Fruit fly (Drosophila melanogaster) whole organism, wandering third instar larva: ENCODE measurements around the gene CG45489.
"Not testable (repeated sequence)": the region's sequence is repeated elsewhere in the genome, so short reads cannot be mapped to it uniquely, and the experiment has no call there.

Source experiments
- Abd-B ChIP-seq: fragments of >200 bp; optimal IDR thresholded peaks from 2 replicates; lab custom pipeline; 2017; ENCODE audit warnings: missing biosample characterization, missing genetic modification characterization
- CG32264 ChIP-seq: fragments of 200-800 bp; sonication (Bioruptor generic); optimal IDR thresholded peaks from 2 replicates; lab custom pipeline; 2016; ENCODE audit warnings: missing biosample characterization, missing genetic modification characterization
- CG9705 ChIP-seq: fragments of 200-800 bp; sonication (Bioruptor generic); optimal IDR thresholded peaks from 2 replicates; lab custom pipeline; 2018; ENCODE audit warnings: missing biosample characterization, mild to moderate bottlenecking, missing genetic modification characterization
- CrebA ChIP-seq: fragments of 200-800 bp; sonication (Bioruptor generic); optimal IDR thresholded peaks from 2 replicates; lab custom pipeline; 2016; ENCODE audit warnings: missing biosample characterization, mild to moderate bottlenecking, missing genetic modification characterization, borderline replicate concordance
- Dfd ChIP-seq: fragments of >200 bp; optimal IDR thresholded peaks from 2 replicates; lab custom pipeline; 2017; ENCODE audit warnings: missing biosample characterization, missing genetic modification characterization
- Dif ChIP-seq: fragments of 200-275, 200-300 bp; sonication (Bioruptor generic); optimal IDR thresholded peaks from 2 replicates; lab custom pipeline; 2018; ENCODE audit warnings: missing biosample characterization, missing genetic modification characterization; ENCODE audit not compliant: partially characterized antibody
- GATAd ChIP-seq: sonication (Bioruptor generic); optimal IDR thresholded peaks from 2 replicates; lab custom pipeline; 2016; ENCODE audit warnings: missing biosample characterization, missing genetic modification characterization
- HLH106 ChIP-seq: fragments of 200-800 bp; optimal IDR thresholded peaks from 3 replicates; lab custom pipeline; 2019; ENCODE audit warnings: missing biosample characterization, mild to moderate bottlenecking, missing genetic modification characterization, moderate library complexity
- Hnf4 ChIP-seq: fragments of 200-800 bp; sonication (Bioruptor generic); optimal IDR thresholded peaks from 2 replicates; lab custom pipeline; 2016; ENCODE audit warnings: missing biosample characterization, mild to moderate bottlenecking, missing genetic modification characterization
- Hr78 ChIP-seq: fragments of >200 bp; optimal IDR thresholded peaks from 2 replicates; lab custom pipeline; 2017; ENCODE audit warnings: missing biosample characterization, missing genetic modification characterization
- Hr83 ChIP-seq: fragments of 200-300 bp; sonication (Bioruptor generic); optimal IDR thresholded peaks from 2 replicates; lab custom pipeline; 2016; ENCODE audit warnings: missing biosample characterization, mild to moderate bottlenecking, missing genetic modification characterization, moderate library complexity; ENCODE audit not compliant: poor library complexity, severe bottlenecking
- Jra ChIP-seq: sonication (Bioruptor generic); optimal IDR thresholded peaks from 2 replicates; lab custom pipeline; 2016; ENCODE audit warnings: missing biosample characterization, missing genetic modification characterization
- Mio ChIP-seq: sonication (Bioruptor generic); optimal IDR thresholded peaks from 2 replicates; lab custom pipeline; 2016; ENCODE audit warnings: missing biosample characterization, missing genetic modification characterization
- Myc ChIP-seq: fragments of >200 bp; optimal IDR thresholded peaks from 2 replicates; lab custom pipeline; 2017
- N ChIP-seq: fragments of >200 bp; optimal IDR thresholded peaks from 2 replicates; lab custom pipeline; 2018; ENCODE audit warnings: missing biosample characterization, missing external identifiers, missing genetic modification characterization
- OdsH ChIP-seq: fragments of 200-800 bp; sonication (Bioruptor generic); optimal IDR thresholded peaks from 2 replicates; lab custom pipeline; 2016; ENCODE audit warnings: missing biosample characterization, mild to moderate bottlenecking, missing genetic modification characterization
- Rel ChIP-seq, 2 experiments: fragments of 200-800 bp; sonication (Bioruptor generic) in 1 of 2; optimal IDR thresholded peaks; 2 replicates in 1 of 2; 3 replicates in 1 of 2; lab custom pipeline; 2016 to 2019; ENCODE audit warnings: mild to moderate bottlenecking in 2 of 2, missing biosample characterization in 2 of 2, missing genetic modification characterization in 2 of 2, moderate library complexity in 1 of 2
- Sp1 ChIP-seq: fragments of 200-800 bp; sonication (Bioruptor generic); optimal IDR thresholded peaks from 3 replicates; lab custom pipeline; 2019; ENCODE audit warnings: missing biosample characterization, mild to moderate bottlenecking, missing genetic modification characterization, moderate library complexity
- Vsx2 ChIP-seq: fragments of 200-300, 225-300 bp; sonication (Bioruptor generic); optimal IDR thresholded peaks from 2 replicates; lab custom pipeline; 2018; ENCODE audit warnings: missing biosample characterization, missing genetic modification characterization; ENCODE audit not compliant: partially characterized antibody
- br ChIP-seq: fragments of 200-800 bp; sonication (Bioruptor generic); optimal IDR thresholded peaks from 2 replicates; lab custom pipeline; 2016; ENCODE audit warnings: missing biosample characterization, missing genetic modification characterization
- brk ChIP-seq: fragments of 200-800 bp; sonication (Bioruptor generic); optimal IDR thresholded peaks from 2 replicates; lab custom pipeline; 2016; ENCODE audit warnings: missing biosample characterization, mild to moderate bottlenecking, missing genetic modification characterization
- dl ChIP-seq, 2 experiments: fragments of 175-275, 200-275 bp in 1 of 2; fragments of 200-275 bp in 1 of 2; sonication (Bioruptor generic); optimal IDR thresholded peaks; lab custom pipeline; 2018; ENCODE audit warnings: mild to moderate bottlenecking in 2 of 2, missing biosample characterization in 2 of 2, missing genetic modification characterization in 2 of 2, moderate library complexity in 2 of 2; ENCODE audit not compliant: partially characterized antibody in 2 of 2, insufficient read depth in 1 of 2
- dmrt93B ChIP-seq: fragments of 200-800 bp; sonication (Bioruptor generic); optimal IDR thresholded peaks from 2 replicates; lab custom pipeline; 2018; ENCODE audit warnings: missing biosample characterization, mild to moderate bottlenecking, missing genetic modification characterization
- dsf ChIP-seq: sonication (Bioruptor generic); optimal IDR thresholded peaks from 2 replicates; lab custom pipeline; 2016; ENCODE audit warnings: missing biosample characterization, missing genetic modification characterization, borderline replicate concordance
- ey ChIP-seq: fragments of 200-800 bp; sonication (Bioruptor generic); optimal IDR thresholded peaks from 2 replicates; lab custom pipeline; 2016; ENCODE audit warnings: missing biosample characterization, missing genetic modification characterization
- foxo ChIP-seq, 2 experiments: fragments of 200-800 bp; sonication (Bioruptor generic); optimal IDR thresholded peaks; 2 replicates in 1 of 2; 3 replicates in 1 of 2; lab custom pipeline; 2016 to 2017; ENCODE audit warnings: missing biosample characterization in 2 of 2, missing genetic modification characterization in 2 of 2
- fru ChIP-seq: fragments of 200-800 bp; sonication (Bioruptor generic); optimal IDR thresholded peaks from 3 replicates; lab custom pipeline; 2016; ENCODE audit warnings: missing biosample characterization, mild to moderate bottlenecking, missing genetic modification characterization
- h ChIP-seq: fragments of 200-800 bp; sonication (Bioruptor generic); optimal IDR thresholded peaks from 3 replicates; lab custom pipeline; 2016; ENCODE audit warnings: missing biosample characterization, mild to moderate bottlenecking, missing genetic modification characterization
- jim ChIP-seq: fragments of 175-275, 200-325 bp; sonication (Bioruptor generic); optimal IDR thresholded peaks from 2 replicates; lab custom pipeline; 2016; ENCODE audit warnings: missing biosample characterization, mild to moderate bottlenecking, missing genetic modification characterization
- lola ChIP-seq: fragments of >200 bp; optimal IDR thresholded peaks from 2 replicates; lab custom pipeline; 2017; ENCODE audit warnings: missing biosample characterization, missing genetic modification characterization
- pan ChIP-seq: fragments of >200 bp; optimal IDR thresholded peaks from 2 replicates; lab custom pipeline; 2017
- psq ChIP-seq: fragments of 200-800 bp; sonication (Bioruptor generic); optimal IDR thresholded peaks from 3 replicates; lab custom pipeline; 2017; ENCODE audit warnings: missing biosample characterization, mild to moderate bottlenecking, missing genetic modification characterization, moderate library complexity
- rgr ChIP-seq: fragments of 200-800 bp; sonication (Bioruptor generic); optimal IDR thresholded peaks from 3 replicates; lab custom pipeline; 2016; ENCODE audit warnings: missing biosample characterization, mild to moderate bottlenecking, missing genetic modification characterization
- sage ChIP-seq: fragments of 200-800 bp; sonication (Bioruptor generic); optimal IDR thresholded peaks from 2 replicates; lab custom pipeline; 2016; ENCODE audit warnings: missing biosample characterization, mild to moderate bottlenecking, missing genetic modification characterization
- sv ChIP-seq: fragments of 200-800 bp; sonication (Bioruptor generic); optimal IDR thresholded peaks from 3 replicates; lab custom pipeline; 2016; ENCODE audit warnings: missing biosample characterization, missing genetic modification characterization
- tai ChIP-seq: sonication (Bioruptor generic); optimal IDR thresholded peaks from 2 replicates; lab custom pipeline; 2016; ENCODE audit warnings: missing biosample characterization, missing genetic modification characterization
- usp ChIP-seq: fragments of >200 bp; optimal IDR thresholded peaks from 2 replicates; lab custom pipeline; 2017; ENCODE audit warnings: missing biosample characterization, missing genetic modification characterization
- woc ChIP-seq: sonication (Bioruptor generic); optimal IDR thresholded peaks from 2 replicates; lab custom pipeline; 2016; ENCODE audit warnings: missing biosample characterization, mild to moderate bottlenecking, missing genetic modification characterization

CG45489 gene

DNA sequence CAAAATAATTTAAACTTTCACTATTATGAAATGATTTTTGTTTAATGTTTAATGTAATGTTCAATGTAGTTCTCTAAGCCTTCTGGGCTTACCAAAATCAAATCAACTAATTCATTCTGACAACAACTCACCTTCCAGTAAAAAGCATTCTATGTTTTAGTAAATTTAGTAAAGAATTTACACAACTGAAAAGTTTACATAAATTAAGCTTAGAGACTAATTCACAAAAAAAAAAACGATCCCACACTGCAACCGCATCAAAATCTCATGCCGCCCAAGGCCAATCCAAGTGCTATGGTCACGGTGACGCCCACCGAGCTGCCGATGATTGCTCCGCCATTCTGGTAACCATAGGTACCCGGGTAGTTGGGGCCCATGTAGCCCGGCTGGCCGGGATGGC, at the start of gene CG45489:
TSS of gene CG45489 (minus strand) at position 101 of the 400 bp plus-strand sequence.
- TF ChIP-seq Dfd (GFP tag; lab: Kevin White, UChicago); Jra (GFP tag; lab: Kevin White, UChicago); pan (lab: Kevin White, UChicago): not testable (repeated sequence)

DNA sequence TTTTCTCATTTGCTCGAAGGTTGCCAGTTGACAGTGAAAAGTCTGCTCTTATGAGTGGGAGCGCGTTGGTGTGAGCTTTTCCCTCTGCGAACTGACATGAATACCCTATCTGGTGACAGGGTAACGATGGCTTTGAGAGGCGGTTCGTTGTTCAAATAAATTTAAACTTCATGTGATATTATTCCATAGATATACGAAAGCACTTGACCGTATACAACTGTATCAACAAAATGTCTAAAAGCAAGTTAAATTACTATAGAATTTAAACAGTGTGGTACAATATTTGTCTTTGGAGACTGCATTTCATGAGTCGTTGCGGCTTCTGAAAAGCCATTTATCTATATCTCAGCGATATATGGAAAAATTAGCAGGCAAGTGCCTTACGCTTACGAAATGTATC, 35.2 kb upstream of the CG45489 start:
- TF ChIP-seq N: no peak
- TF ChIP-seq brk (GFP tag; lab: Kevin White, UChicago): no peak
- peak; percentile 29 for TF ChIP-seq rgr (GFP tag; lab: Kevin White, UChicago)
- no peak for TF ChIP-seq dmrt93B
- TF ChIP-seq lola (GFP tag; lab: Kevin White, UChicago): no peak
- TF ChIP-seq CG9705 (GFP tag; lab: Kevin White, UChicago): no peak
- TF ChIP-seq CG32264 (GFP tag; lab: Kevin White, UChicago): no peak
- no peak for TF ChIP-seq Dfd (GFP tag; lab: Kevin White, UChicago)
- no peak for TF ChIP-seq Rel (GFP tag; optimal IDR thresholded peaks at IDR 0.05; lab: Kevin White, UChicago)
- TF ChIP-seq Rel (tag; optimal IDR thresholded peaks at IDR 0.05; lab: Kevin White, UChicago): no peak
- no peak for TF ChIP-seq pan (lab: Kevin White, UChicago)
- peak; percentile 18 for TF ChIP-seq tai (GFP tag; lab: Kevin White, UChicago)
- no peak for TF ChIP-seq sv
- peak; percentile 21 for TF ChIP-seq Hnf4 (GFP tag; lab: Kevin White, UChicago)
- no peak for TF ChIP-seq Myc
- no peak for TF ChIP-seq Dif (GFP tag; lab: Kevin White, UChicago)
- TF ChIP-seq Sp1 (GFP tag; lab: Kevin White, UChicago): peak; percentile 31
- no peak for TF ChIP-seq CrebA (GFP tag; lab: Kevin White, UChicago)
- TF ChIP-seq ey (GFP tag; lab: Kevin White, UChicago): peak; percentile 57
- TF ChIP-seq woc: no peak
- TF ChIP-seq Mio (GFP tag; lab: Kevin White, UChicago): no peak
- TF ChIP-seq OdsH: peak; percentile 40
- TF ChIP-seq fru (GFP tag; lab: Kevin White, UChicago): peak; percentile 49
- no peak for TF ChIP-seq sage (GFP tag; lab: Kevin White, UChicago)
- TF ChIP-seq Abd-B (GFP tag; lab: Kevin White, UChicago): no peak
- peak; percentile 32 for TF ChIP-seq HLH106 (tag; lab: Kevin White, UChicago)
- no peak for TF ChIP-seq Vsx2
- no peak for TF ChIP-seq Hr83 (GFP tag; lab: Kevin White, UChicago)
- no peak for TF ChIP-seq dl (GFP tag; optimal IDR thresholded peaks at IDR 0.05; lab: Kevin White, UChicago; ENCODE audit: insufficient read depth in 1 of 2, partially characterized antibody in 2 of 2)
- peak; percentile 33 for TF ChIP-seq h (GFP tag; lab: Kevin White, UChicago)
- no peak for TF ChIP-seq dsf (GFP tag; lab: Kevin White, UChicago)
- no peak for TF ChIP-seq Jra (GFP tag; lab: Kevin White, UChicago)
- TF ChIP-seq foxo (GFP tag; optimal IDR thresholded peaks at IDR 0.05; lab: Kevin White, UChicago): peak in 1 of 2 experiments; percentile 61
- peak; percentile 43 for TF ChIP-seq br
- no peak for TF ChIP-seq Hr78
- TF ChIP-seq GATAd (GFP tag; lab: Kevin White, UChicago): no peak
- peak; percentile 32 for TF ChIP-seq psq
- TF ChIP-seq usp (GFP tag; lab: Kevin White, UChicago): no peak
- TF ChIP-seq jim (GFP tag; lab: Kevin White, UChicago): no peak
- TF ChIP-seq, all 38 proteins: peak for 12

DNA sequence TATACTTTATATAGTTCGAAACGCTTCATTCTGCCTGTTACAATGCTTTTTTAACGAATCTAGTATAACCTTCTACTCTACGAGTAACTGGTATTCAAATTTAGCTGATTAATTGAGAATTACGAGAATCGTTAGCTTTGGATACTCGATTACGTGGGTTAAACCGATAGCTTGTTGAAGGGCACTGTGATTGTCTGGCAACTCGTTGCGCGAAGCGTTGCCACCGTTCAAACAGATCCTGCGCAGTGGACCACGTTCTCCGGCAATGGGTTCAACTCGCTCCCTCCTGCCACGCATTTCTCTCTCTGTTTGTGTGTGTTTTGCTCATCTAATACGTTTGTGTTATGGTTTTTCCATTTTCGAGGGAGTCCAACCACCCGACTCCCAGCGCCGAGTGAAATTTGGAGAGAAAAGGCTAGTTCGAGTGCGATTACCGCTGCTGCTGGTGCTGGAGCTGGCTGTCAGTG, 31.9 kb upstream of the CG45489 start, which contains the start of gene Nep3:
TSS of gene Nep3 (plus strand) at position 417 of the 467 bp plus-strand sequence.
- TF ChIP-seq dl (GFP tag; optimal IDR thresholded peaks at IDR 0.05; lab: Kevin White, UChicago; ENCODE audit: insufficient read depth in 1 of 2, partially characterized antibody in 2 of 2) (no peak), tai (GFP tag; lab: Kevin White, UChicago) (no peak), CG32264 (GFP tag; lab: Kevin White, UChicago) (no peak), Dif (GFP tag; lab: Kevin White, UChicago) (no peak), h (GFP tag; lab: Kevin White, UChicago) (no peak)
